Fruit fly (Drosophila melanogaster) whole organism, wandering third instar larva: Measurements from ENCODE around the gene CG32259.

ENCODE experiments used
- GATAd ChIP-seq: sonication (Bioruptor generic); optimal IDR thresholded peaks from 2 replicates; lab custom pipeline; 2016; ENCODE audit warnings: missing biosample characterization, missing genetic modification characterization
- OdsH ChIP-seq: fragments of 200-800 bp; sonication (Bioruptor generic); optimal IDR thresholded peaks from 2 replicates; lab custom pipeline; 2016; ENCODE audit warnings: missing biosample characterization, mild to moderate bottlenecking, missing genetic modification characterization
- br ChIP-seq: fragments of 200-800 bp; sonication (Bioruptor generic); optimal IDR thresholded peaks from 2 replicates; lab custom pipeline; 2016; ENCODE audit warnings: missing biosample characterization, missing genetic modification characterization
- fru ChIP-seq: fragments of 200-800 bp; sonication (Bioruptor generic); optimal IDR thresholded peaks from 3 replicates; lab custom pipeline; 2016; ENCODE audit warnings: missing biosample characterization, mild to moderate bottlenecking, missing genetic modification characterization
- pan ChIP-seq: fragments of >200 bp; optimal IDR thresholded peaks from 2 replicates; lab custom pipeline; 2017

DNA sequence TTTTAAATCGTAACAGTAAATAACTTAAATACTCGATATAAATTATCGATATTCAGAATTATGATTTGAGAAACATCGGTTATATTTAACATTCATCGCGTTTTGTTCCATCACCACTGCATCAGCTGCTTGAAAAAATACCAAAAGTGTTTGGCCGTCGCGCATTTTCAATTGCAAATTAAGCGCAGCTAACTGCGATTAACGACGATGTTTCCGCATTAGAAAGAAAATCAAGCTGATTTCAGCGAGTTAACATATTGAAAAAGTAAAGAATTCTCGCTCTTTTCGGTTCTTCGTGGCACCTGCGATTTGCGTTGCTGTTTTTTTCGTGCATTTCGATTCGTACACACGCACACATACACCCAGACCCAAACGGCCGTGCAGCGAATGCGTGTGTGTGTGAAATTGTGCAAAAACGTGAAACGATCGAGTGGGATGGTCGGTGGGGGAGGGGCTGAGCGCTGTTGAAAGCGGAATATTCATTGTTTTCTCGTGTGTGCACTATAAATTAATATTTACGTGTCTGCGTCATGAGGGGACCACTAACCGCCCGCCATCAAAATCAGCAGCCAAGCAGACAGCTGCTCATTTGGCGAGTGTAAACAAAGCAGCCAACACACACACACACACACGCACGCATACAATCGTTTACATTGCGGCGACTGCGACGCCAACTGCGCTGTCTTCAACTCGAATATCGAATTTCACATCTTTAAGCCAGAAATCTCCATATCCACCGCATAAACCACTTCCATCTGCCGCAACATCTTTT, 39.1 kb downstream of the CG32259 start, which contains the start of gene Ack:
- TF ChIP-seq pan (no peak), br (GFP tag; lab: Kevin White, UChicago) (no peak), GATAd (GFP tag; lab: Kevin White, UChicago) (no peak), fru (GFP tag; lab: Kevin White, UChicago) (no peak), OdsH (GFP tag; lab: Kevin White, UChicago) (no peak)
